Worm (Caenorhabditis elegans): Measurements from ENCODE around the gene xtr-2.
A peak's percentile ranks its signal among the peaks of the same experiment; 100 is the strongest.
"Not testable (repeated sequence)": the region's sequence is repeated elsewhere in the genome, so short reads cannot be mapped to it uniquely, and the experiment has no call there.

The xtr-2 gene

DNA sequence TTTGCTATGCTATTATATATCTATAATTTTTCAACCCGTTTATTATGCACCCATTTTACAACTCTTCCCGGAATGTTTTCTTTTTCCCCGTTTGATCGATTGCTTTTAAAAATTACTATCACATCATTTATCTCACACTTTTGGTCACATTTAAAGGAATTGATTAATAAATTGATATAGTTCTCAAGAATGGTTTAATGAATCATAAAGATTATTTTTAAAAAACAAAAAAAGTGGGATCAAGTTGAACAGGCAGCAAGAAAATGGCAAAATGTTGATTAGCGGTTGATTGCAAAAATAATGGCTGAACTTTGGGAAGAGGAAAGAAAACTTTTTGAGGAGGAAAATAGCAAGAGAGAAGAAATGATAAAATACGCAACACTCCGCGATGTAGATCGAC, 15.5 kb upstream of the xtr-2 start, which contains the start of gene W06D11.5:
Gene W06D11.5 (plus strand): TSS at position 301 of the 400 bp plus-strand sequence.
- TF ChIP-seq ceh-8 (GFP tag; optimal IDR thresholded peaks at IDR 0.05), result no peak
- TF ChIP-seq nhr-85 (tag), result peak; percentile 1
- no peak for TF ChIP-seq C04F5.9 (tag; optimal IDR thresholded peaks at IDR 0.05)
- no peak for TF ChIP-seq blmp-1 (tag; optimal IDR thresholded peaks at IDR 0.05)
- no peak for TF ChIP-seq F16B12.6 (tag; optimal IDR thresholded peaks at IDR 0.05)

DNA sequence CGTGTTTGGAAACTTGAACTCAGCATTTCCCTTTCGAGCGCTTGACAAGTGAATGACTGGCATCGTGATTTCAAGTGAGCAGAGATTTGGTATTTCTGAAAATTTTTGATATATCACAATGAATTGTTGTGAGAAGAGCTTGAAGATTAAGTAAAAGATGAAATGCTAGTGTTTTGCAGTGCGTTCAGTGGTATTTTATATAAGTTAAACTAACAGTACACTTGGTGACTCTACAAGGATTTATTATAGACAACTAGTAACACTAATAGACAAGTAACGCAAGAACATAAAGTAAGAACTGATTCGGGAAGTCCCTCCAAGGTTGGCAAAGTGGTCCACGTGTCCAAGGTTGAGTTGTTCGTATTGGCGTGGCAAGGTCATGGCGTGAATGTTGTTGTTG, 12.6 kb upstream of the xtr-2 start, which contains the start of gene dot-1.3:
Gene dot-1.3 (minus strand): TSS at position 101 of the 400 bp plus-strand sequence.
- not testable (repeated sequence) for TF ChIP-seq egl-27, pqm-1, unc-30 (tag; optimal IDR thresholded peaks at IDR 0.05)

DNA sequence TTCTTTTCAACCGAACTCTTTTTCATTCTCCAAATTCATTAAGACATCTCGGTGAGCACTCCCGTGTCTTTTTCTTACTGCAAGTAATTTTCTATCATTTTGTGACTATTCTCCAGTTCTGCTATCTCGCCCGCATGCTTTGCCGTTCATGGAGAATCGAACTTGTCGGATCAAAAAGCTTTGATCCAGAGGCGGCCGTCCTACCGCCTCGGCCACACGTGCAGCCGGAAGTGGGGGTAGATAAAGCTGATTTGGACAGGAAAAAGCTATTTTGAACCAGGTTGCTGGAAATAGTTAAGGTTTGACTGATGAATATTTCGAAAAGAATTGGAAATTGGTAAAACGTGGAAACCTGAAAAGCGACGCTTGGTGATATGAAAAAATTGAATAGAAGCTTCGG, 11.1 kb upstream of the xtr-2 start:
- TF ChIP-seq nhr-84 (tag; optimal IDR thresholded peaks at IDR 0.05) (no peak), unc-30 (tag; optimal IDR thresholded peaks at IDR 0.05) (no peak), nhr-76 (tag; optimal IDR thresholded peaks at IDR 0.05) (no peak), unc-86 (tag; optimal IDR thresholded peaks at IDR 0.05) (no peak), elt-2 (tag; optimal IDR thresholded peaks at IDR 0.05) (no peak), lin-35 (GFP tag; optimal IDR thresholded peaks at IDR 0.05) (no peak), jun-1 (tag; optimal IDR thresholded peaks at IDR 0.05) (no peak), isw-1 (GFP tag; IDR thresholded peaks at IDR 0.05) (no peak), lin-39 (tag; optimal IDR thresholded peaks at IDR 0.05) (no peak)

DNA sequence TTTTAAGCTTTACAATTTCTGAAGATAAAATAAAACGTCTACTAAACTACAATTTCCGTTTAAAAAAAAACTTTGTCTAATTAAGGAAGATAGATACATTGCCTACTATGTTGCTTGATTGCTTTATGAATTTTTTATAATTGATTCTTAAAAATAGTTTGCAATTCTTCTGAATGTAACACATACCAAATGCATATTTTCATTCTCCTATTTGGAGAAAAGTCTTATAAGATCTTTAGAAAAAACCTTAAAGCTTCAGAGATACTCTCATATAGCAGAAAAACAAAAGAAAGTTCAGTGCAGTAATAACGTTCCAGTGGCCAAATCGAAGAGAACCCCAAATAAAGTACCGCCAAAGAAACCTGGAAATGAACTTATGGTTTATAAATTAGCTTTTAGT, 8.8 kb upstream of the xtr-2 start, which contains the start of gene phf-32:
Gene phf-32 (plus strand): TSS at position 301 of the 400 bp plus-strand sequence.
- no peak for TF ChIP-seq ztf-4 (tag; optimal IDR thresholded peaks at IDR 0.05)
- TF ChIP-seq jun-1 (tag; optimal IDR thresholded peaks at IDR 0.05), result no peak
- no peak for TF ChIP-seq elt-3 (tag; optimal IDR thresholded peaks at IDR 0.05)
- no peak for TF ChIP-seq nhr-84 (tag; optimal IDR thresholded peaks at IDR 0.05)
- TF ChIP-seq sox-4 (tag; optimal IDR thresholded peaks at IDR 0.05), result no peak
- TF ChIP-seq aly-2 (tag; optimal IDR thresholded peaks at IDR 0.05), result no peak
- TF ChIP-seq nhr-85 (tag), result no peak
- no peak for TF ChIP-seq ets-5 (GFP tag; IDR thresholded peaks at IDR 0.05)
- TF ChIP-seq sptf-1 (tag; optimal IDR thresholded peaks at IDR 0.05), result no peak
- TF ChIP-seq egl-27 (tag; optimal IDR thresholded peaks at IDR 0.05), result no peak
- no peak for TF ChIP-seq rnt-1 (tag; optimal IDR thresholded peaks at IDR 0.05)
- TF ChIP-seq unc-98 (GFP tag; IDR thresholded peaks at IDR 0.05), result no peak
- TF ChIP-seq mep-1 (tag; optimal IDR thresholded peaks at IDR 0.05), result no peak
- TF ChIP-seq pag-3 (tag; optimal IDR thresholded peaks at IDR 0.05; ENCODE audit: borderline replicate concordance, insufficient read depth), result no peak
- no peak for TF ChIP-seq lin-14 (GFP tag; optimal IDR thresholded peaks at IDR 0.05)
- no peak for TF ChIP-seq pqm-1 (tag; optimal IDR thresholded peaks at IDR 0.05)
- TF ChIP-seq swsn-7 (tag; optimal IDR thresholded peaks at IDR 0.05), result no peak
- TF ChIP-seq pax-3 (tag; optimal IDR thresholded peaks at IDR 0.05), result no peak

DNA sequence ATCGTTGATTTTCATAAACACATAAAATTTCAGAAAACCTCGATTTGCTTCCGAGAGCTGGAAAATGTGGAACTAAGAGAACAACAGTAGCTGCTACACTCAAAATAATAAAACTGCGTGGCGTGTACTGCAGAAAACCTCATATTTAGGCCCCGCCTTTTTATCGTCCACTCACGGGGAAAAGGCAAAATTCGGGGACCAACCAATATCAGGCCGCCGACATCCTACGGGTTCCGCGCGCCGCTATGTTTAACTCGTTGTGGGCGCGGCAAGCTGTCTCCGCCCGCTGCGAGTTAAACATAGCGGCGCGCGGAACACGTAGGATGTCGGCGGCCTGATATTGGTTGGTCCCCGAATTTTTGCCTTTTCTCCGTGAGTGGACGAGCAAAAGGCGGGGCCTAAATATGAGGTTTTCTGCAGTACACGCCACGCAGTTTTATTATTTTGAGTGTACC, 7.3 kb upstream of the xtr-2 start, which contains the start of gene F17A2.16:
Gene F17A2.16 (plus strand): TSS at position 405 of the 455 bp plus-strand sequence.
- TF ChIP-seq ceh-88 (GFP tag; IDR thresholded peaks at IDR 0.05); nhr-90 (tag; optimal IDR thresholded peaks at IDR 0.05; ENCODE audit: poor library complexity); mef-2 (tag; optimal IDR thresholded peaks at IDR 0.05): not testable (repeated sequence)

DNA sequence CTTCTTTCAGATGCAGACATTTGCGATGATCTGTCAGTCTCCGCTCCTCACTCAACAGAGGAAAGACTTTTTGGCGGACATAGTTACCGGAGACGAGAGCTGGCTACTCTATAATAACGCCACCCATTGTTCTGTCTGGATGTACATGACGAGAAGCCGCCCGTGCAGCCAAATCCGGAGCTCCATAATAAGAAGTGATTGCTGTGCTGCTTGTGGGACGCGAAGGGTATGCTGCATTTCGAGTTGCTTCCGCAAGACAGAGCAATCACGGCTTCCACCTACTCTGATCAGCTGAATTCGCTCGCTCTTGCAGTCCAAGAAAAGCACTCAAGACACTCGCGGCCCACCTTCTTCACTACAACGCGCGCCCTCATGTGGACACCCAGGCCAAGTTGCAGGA, 1.6 kb upstream of the xtr-2 start:
- no peak for TF ChIP-seq nhr-85 (tag)
- no peak for TF ChIP-seq sup-37 (GFP tag; optimal IDR thresholded peaks at IDR 0.05)
- no peak for TF ChIP-seq grh-1 (GFP tag; IDR thresholded peaks at IDR 0.05)
- no peak for TF ChIP-seq nhr-12 (tag; optimal IDR thresholded peaks at IDR 0.05)
- no peak for TF ChIP-seq elt-2 (tag; optimal IDR thresholded peaks at IDR 0.05)
- no peak for TF ChIP-seq unc-62 (GFP tag; optimal IDR thresholded peaks at IDR 0.05)
- no peak for TF ChIP-seq nhr-71 (tag; optimal IDR thresholded peaks at IDR 0.05)
- TF ChIP-seq mep-1 (tag; optimal IDR thresholded peaks at IDR 0.05), result no peak
- no peak for TF ChIP-seq ceh-8 (GFP tag; optimal IDR thresholded peaks at IDR 0.05)
- no peak for TF ChIP-seq nhr-19 (GFP tag; conservative IDR thresholded peaks at IDR 0.05)
- no peak for TF ChIP-seq mef-2 (tag; optimal IDR thresholded peaks at IDR 0.05)
- TF ChIP-seq F16B12.6 (tag; optimal IDR thresholded peaks at IDR 0.05), result no peak
- no peak for TF ChIP-seq blmp-1 (tag; optimal IDR thresholded peaks at IDR 0.05)
- TF ChIP-seq irx-1 (tag; optimal IDR thresholded peaks at IDR 0.05), result no peak
- no peak for TF ChIP-seq lin-15B (tag; optimal IDR thresholded peaks at IDR 0.05)

Data from whole organism, L1 larva.